Fruit fly (Drosophila melanogaster) whole organism, embryonic: Measurements from ENCODE around the gene CG14277.

Source experiments
- Ada2b ChIP-seq: fragments of 200-800 bp; sonication (Bioruptor generic); IDR thresholded peaks from 2 replicates; pipeline ENCODE4 v1.3.6; 2022; ENCODE audit warnings: missing biosample characterization, missing genetic modification characterization
- Aef1 ChIP-seq: fragments of 200-800 bp; sonication (Bioruptor generic); IDR thresholded peaks from 3 replicates; pipeline ENCODE4 v1.3.6; 2022; ENCODE audit warnings: missing biosample characterization, missing genetic modification characterization
- Atf3 ChIP-seq: fragments of 200-800 bp; sonication (Bioruptor generic); optimal IDR thresholded peaks from 3 replicates; lab custom pipeline; 2016; ENCODE audit warnings: missing biosample characterization, missing genetic modification characterization
- B-H2 ChIP-seq: fragments of 200-800 bp; sonication (Bioruptor generic); optimal IDR thresholded peaks from 2 replicates; lab custom pipeline; 2018; ENCODE audit warnings: missing biosample characterization, mild to moderate bottlenecking, missing genetic modification characterization
- CG10979 ChIP-seq: fragments of 200-800 bp; sonication (Bioruptor generic); optimal IDR thresholded peaks from 2 replicates; lab custom pipeline; 2018; ENCODE audit warnings: missing biosample characterization, mild to moderate bottlenecking, missing genetic modification characterization, moderate library complexity
- CG12391 ChIP-seq: fragments of 200-800 bp; sonication (Bioruptor generic); optimal IDR thresholded peaks from 3 replicates; lab custom pipeline; 2018; ENCODE audit warnings: missing biosample characterization, mild to moderate bottlenecking, missing genetic modification characterization, moderate library complexity
- CG15011 ChIP-seq: fragments of 200-800 bp; sonication (Bioruptor generic); optimal IDR thresholded peaks from 3 replicates; lab custom pipeline; 2018; ENCODE audit warnings: missing biosample characterization, mild to moderate bottlenecking, missing genetic modification characterization
- CG17612 ChIP-seq: fragments of 200-800 bp; sonication (Bioruptor generic); IDR thresholded peaks from 2 replicates; pipeline ENCODE4 v1.3.6; 2022; ENCODE audit warnings: missing biosample characterization, missing genetic modification characterization
- CG17829 ChIP-seq: fragments of 200-800 bp; optimal IDR thresholded peaks from 2 replicates; lab custom pipeline; 2019; ENCODE audit warnings: missing biosample characterization, mild to moderate bottlenecking, missing genetic modification characterization, moderate library complexity
- CG18476 ChIP-seq: fragments of 200-800 bp; sonication (Bioruptor generic); optimal IDR thresholded peaks from 2 replicates; lab custom pipeline; 2016; ENCODE audit warnings: missing biosample characterization, mild to moderate bottlenecking, missing genetic modification characterization
- CG2202 ChIP-seq: fragments of 200-800 bp; sonication (Bioruptor generic); optimal IDR thresholded peaks from 2 replicates; lab custom pipeline; 2018; ENCODE audit warnings: missing biosample characterization, mild to moderate bottlenecking, missing genetic modification characterization
- CG2678 ChIP-seq: fragments of 200-800 bp; sonication (Bioruptor generic); optimal IDR thresholded peaks from 3 replicates; lab custom pipeline; 2019; ENCODE audit warnings: missing biosample characterization, mild to moderate bottlenecking, missing genetic modification characterization, moderate library complexity
- CG30403 ChIP-seq: fragments of 200-800 bp; sonication (Bioruptor generic); optimal IDR thresholded peaks from 3 replicates; lab custom pipeline; 2016; ENCODE audit warnings: missing biosample characterization, missing genetic modification characterization
- CG30431 ChIP-seq: fragments of 200-800 bp; sonication (Bioruptor generic); optimal IDR thresholded peaks from 2 replicates; lab custom pipeline; 2017; ENCODE audit warnings: missing biosample characterization, missing genetic modification characterization
- CG3995 ChIP-seq: fragments of 200-800 bp; sonication (Bioruptor generic); optimal IDR thresholded peaks from 3 replicates; lab custom pipeline; 2016; ENCODE audit warnings: missing biosample characterization, missing genetic modification characterization
- CG43689 ChIP-seq: fragments of 200-800 bp; sonication (Bioruptor generic); IDR thresholded peaks from 2 replicates; pipeline ENCODE4 v1.3.6; 2022; ENCODE audit warnings: missing biosample characterization, missing genetic modification characterization
- CG4424 ChIP-seq: fragments of 200-800 bp; sonication (Bioruptor generic); optimal IDR thresholded peaks from 3 replicates; lab custom pipeline; 2016; ENCODE audit warnings: missing biosample characterization, missing genetic modification characterization
- CG4854 ChIP-seq: fragments of 200-800 bp; sonication (Bioruptor generic); optimal IDR thresholded peaks from 2 replicates; lab custom pipeline; 2016; ENCODE audit warnings: missing biosample characterization, missing genetic modification characterization, inconsistent platforms
- CG6683 ChIP-seq: fragments of 200-800 bp; sonication (Bioruptor generic); optimal IDR thresholded peaks from 2 replicates; lab custom pipeline; 2017; ENCODE audit warnings: missing biosample characterization, mild to moderate bottlenecking, missing genetic modification characterization, missing genetic modification reagents
- CG8290 ChIP-seq, 3 experiments: fragments of 200-800 bp; sonication (Bioruptor generic); optimal IDR thresholded peaks; 2 replicates each; lab custom pipeline; 2016 to 2019; ENCODE audit warnings: missing biosample characterization in 3 of 3, missing genetic modification characterization in 3 of 3, mild to moderate bottlenecking in 2 of 3, moderate library complexity in 1 of 3
- CG8924 ChIP-seq: fragments of 200-800 bp; optimal IDR thresholded peaks from 3 replicates; lab custom pipeline; 2019; ENCODE audit warnings: missing biosample characterization, mild to moderate bottlenecking, missing genetic modification characterization, moderate library complexity
- E2f2 ChIP-seq: fragments of 200-800 bp; sonication (Bioruptor generic); IDR thresholded peaks from 2 replicates; pipeline ENCODE4 v1.3.6; 2022; ENCODE audit warnings: missing biosample characterization, missing genetic modification characterization
- H15 ChIP-seq: fragments of 200-800 bp; sonication (Bioruptor generic); IDR thresholded peaks from 3 replicates; pipeline ENCODE4 v1.3.6; 2022; ENCODE audit warnings: missing biosample characterization, missing genetic modification characterization
- Lim3 ChIP-seq: fragments of 200-800 bp; sonication (Bioruptor generic); IDR thresholded peaks from 2 replicates; pipeline ENCODE4 v1.3.6; 2022; ENCODE audit warnings: missing biosample characterization, missing genetic modification characterization
- Lpt ChIP-seq: fragments of >200 bp; optimal IDR thresholded peaks from 2 replicates; lab custom pipeline; 2018; ENCODE audit warnings: missing biosample characterization, missing genetic modification characterization
- Scr ChIP-seq: fragments of 200-800 bp; sonication (Bioruptor generic); IDR thresholded peaks from 2 replicates; pipeline ENCODE4 v1.3.6; 2022; ENCODE audit warnings: missing biosample characterization, missing genetic modification characterization; ENCODE audit not compliant: partially characterized antibody
- Sox100B ChIP-seq: fragments of 200-800 bp; sonication (Bioruptor generic); optimal IDR thresholded peaks from 3 replicates; lab custom pipeline; 2018; ENCODE audit warnings: missing biosample characterization, mild to moderate bottlenecking, missing genetic modification characterization
- TFAM ChIP-seq: fragments of 200-800 bp; sonication (Bioruptor generic); optimal IDR thresholded peaks from 2 replicates; lab custom pipeline; 2017; ENCODE audit warnings: missing biosample characterization, missing genetic modification characterization, inconsistent platforms
- ac ChIP-seq: fragments of 200-800 bp; sonication (Bioruptor generic); optimal IDR thresholded peaks from 3 replicates; lab custom pipeline; 2017; ENCODE audit warnings: missing biosample characterization, mild to moderate bottlenecking, missing genetic modification characterization
- ara ChIP-seq: fragments of 200-800 bp; sonication (Bioruptor generic); IDR thresholded peaks from 2 replicates; pipeline ENCODE4 v1.3.6; 2022; ENCODE audit warnings: missing biosample characterization, missing genetic modification characterization
- bbx ChIP-seq: fragments of 200-800 bp; sonication (Bioruptor generic); IDR thresholded peaks from 2 replicates; pipeline ENCODE4 v1.3.6; 2022; ENCODE audit warnings: missing biosample characterization, missing genetic modification characterization; ENCODE audit not compliant: partially characterized antibody
- corto ChIP-seq: fragments of 200-800 bp; sonication (Bioruptor generic); optimal IDR thresholded peaks from 2 replicates; lab custom pipeline; 2016; ENCODE audit warnings: missing biosample characterization, mild to moderate bottlenecking, missing genetic modification characterization, moderate library complexity
- disco-r ChIP-seq: fragments of 200-800 bp; sonication (Bioruptor generic); optimal IDR thresholded peaks from 2 replicates; lab custom pipeline; 2016; ENCODE audit warnings: missing biosample characterization, missing genetic modification characterization
- fru ChIP-seq: fragments of >200 bp; optimal IDR thresholded peaks from 2 replicates; lab custom pipeline; 2017
- lbe ChIP-seq: fragments of 200-800 bp; sonication (Bioruptor generic); optimal IDR thresholded peaks from 2 replicates; lab custom pipeline; 2016; ENCODE audit warnings: missing biosample characterization, mild to moderate bottlenecking, missing genetic modification characterization
- lola ChIP-seq, 3 experiments: fragments of >200 bp in 2 of 3; fragments of 200-800 bp in 1 of 3; sonication (Bioruptor generic) in 1 of 3; optimal IDR thresholded peaks; 2 replicates each; lab custom pipeline; 2017 to 2019; ENCODE audit warnings: missing biosample characterization in 3 of 3, missing genetic modification characterization in 3 of 3, mild to moderate bottlenecking in 1 of 3, moderate library complexity in 1 of 3
- maf-S ChIP-seq: fragments of 200-800 bp; sonication (Bioruptor generic); optimal IDR thresholded peaks from 2 replicates; lab custom pipeline; 2016; ENCODE audit warnings: missing biosample characterization, missing genetic modification characterization
- nerfin-1 ChIP-seq: fragments of 200-800 bp; sonication (Bioruptor generic); optimal IDR thresholded peaks from 3 replicates; lab custom pipeline; 2019; ENCODE audit warnings: missing biosample characterization, mild to moderate bottlenecking, missing genetic modification characterization, moderate library complexity
- org-1 ChIP-seq: fragments of 200-800 bp; sonication (Bioruptor generic); optimal IDR thresholded peaks from 2 replicates; lab custom pipeline; 2017; ENCODE audit warnings: missing biosample characterization, missing genetic modification characterization
- ranshi ChIP-seq: fragments of 200-800 bp; sonication (Bioruptor generic); IDR thresholded peaks from 2 replicates; pipeline ENCODE4 v1.3.6; 2022; ENCODE audit warnings: missing biosample characterization, missing genetic modification characterization
- row ChIP-seq: fragments of 200-800 bp; sonication (Bioruptor generic); IDR thresholded peaks from 3 replicates; pipeline ENCODE4 v1.3.6; 2022; ENCODE audit warnings: missing biosample characterization, missing genetic modification characterization
- salm ChIP-seq: fragments of 200-800 bp; sonication (Bioruptor generic); optimal IDR thresholded peaks from 2 replicates; lab custom pipeline; 2018; ENCODE audit warnings: missing biosample characterization, mild to moderate bottlenecking, missing genetic modification characterization
- schlank ChIP-seq: fragments of 200-800 bp; sonication (Bioruptor generic); optimal IDR thresholded peaks from 2 replicates; lab custom pipeline; 2018; ENCODE audit warnings: missing biosample characterization, mild to moderate bottlenecking, missing genetic modification characterization
- sna ChIP-seq: fragments of 200-800 bp; sonication (Bioruptor generic); IDR thresholded peaks from 2 replicates; pipeline ENCODE4 v1.3.6; 2022; ENCODE audit warnings: missing biosample characterization, missing genetic modification characterization; ENCODE audit not compliant: partially characterized antibody
- tin ChIP-seq: fragments of 200-800 bp; sonication (Bioruptor generic); optimal IDR thresholded peaks from 3 replicates; lab custom pipeline; 2016; ENCODE audit warnings: missing biosample characterization, missing genetic modification characterization
- ttk ChIP-seq: fragments of 200-800 bp; sonication (Bioruptor generic); IDR thresholded peaks from 2 replicates; pipeline ENCODE4 v2.1.2; 2022; ENCODE audit warnings: missing biosample characterization, missing genetic modification characterization
- usp ChIP-seq: fragments of >200 bp; optimal IDR thresholded peaks from 2 replicates; lab custom pipeline; 2017; ENCODE audit warnings: missing biosample characterization, missing genetic modification characterization
- wdn ChIP-seq: fragments of 200-800 bp; sonication (Bioruptor generic); IDR thresholded peaks from 2 replicates; pipeline ENCODE4 v1.3.6; 2022; ENCODE audit warnings: missing biosample characterization, missing genetic modification characterization
- zf30C ChIP-seq: fragments of 200-800 bp; sonication (Bioruptor generic); optimal IDR thresholded peaks from 3 replicates; lab custom pipeline; 2018; ENCODE audit warnings: missing biosample characterization, mild to moderate bottlenecking, missing genetic modification characterization
- zfh2 ChIP-seq: fragments of 200-800 bp; sonication (Bioruptor generic); optimal IDR thresholded peaks from 2 replicates; lab custom pipeline; 2016; ENCODE audit warnings: missing biosample characterization, missing genetic modification characterization

The CG14277 gene

DNA sequence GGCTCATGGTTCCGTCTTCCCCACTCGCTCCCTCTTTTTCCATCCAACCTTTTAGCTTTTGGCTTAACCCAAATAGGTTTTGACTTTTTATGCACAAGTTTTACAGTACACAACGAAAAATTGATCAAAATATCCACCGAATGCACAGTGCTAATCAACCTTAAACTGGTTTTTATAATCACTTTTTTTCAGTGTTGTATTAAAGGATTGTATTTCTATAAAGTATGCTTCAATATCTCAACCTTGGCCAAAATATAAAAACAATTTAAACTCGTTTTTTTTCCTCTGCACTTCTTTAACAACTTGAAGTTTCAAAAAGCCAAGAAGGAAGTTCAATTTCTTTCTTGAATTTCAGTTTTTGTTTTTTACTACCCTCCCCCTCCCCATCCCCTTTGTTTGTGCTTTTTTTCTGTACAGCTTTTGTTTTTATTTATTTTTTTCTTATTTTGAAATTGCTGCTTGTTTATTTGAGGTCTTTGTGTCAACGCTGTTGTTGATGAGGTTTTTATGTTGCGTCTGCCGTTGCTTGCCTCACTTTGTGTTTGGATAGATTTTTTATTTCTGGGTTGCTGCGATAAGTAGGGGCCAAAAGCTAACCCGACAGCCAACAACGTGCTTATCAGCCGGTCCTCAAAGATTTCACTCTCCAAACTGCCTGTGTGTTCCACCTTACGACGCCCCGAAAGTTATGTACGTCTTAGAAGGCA is 42.8 kb downstream of the CG14277 start (continued):
- TF ChIP-seq lola (GFP tag; optimal IDR thresholded peaks at IDR 0.05; lab: Kevin White, UChicago) (no peak), B-H2 (no peak), Scr (GFP tag; lab: Robert Waterston, UW) (no peak), org-1 (GFP tag; lab: Kevin White, UChicago) (no peak), CG2202 (tag; lab: Kevin White, UChicago) (no peak), CG4854 (GFP tag; lab: Kevin White, UChicago) (no peak), zfh2 (no peak), Atf3 (GFP tag; lab: Kevin White, UChicago) (no peak), Sox100B (GFP tag; lab: Kevin White, UChicago) (no peak), tin (GFP tag; lab: Kevin White, UChicago) (no peak), CG30431 (GFP tag; lab: Kevin White, UChicago) (no peak), disco-r (GFP tag; lab: Kevin White, UChicago) (no peak), schlank (no peak), wdn (no peak), usp (no peak), ac (GFP tag; lab: Kevin White, UChicago) (no peak), CG43689 (GFP tag; lab: Robert Waterston, UW) (no peak), CG4424 (GFP tag; lab: Kevin White, UChicago) (peak; percentile 21), CG18476 (GFP tag; lab: Kevin White, UChicago) (no peak), CG8290 (GFP tag; optimal IDR thresholded peaks at IDR 0.05; lab: Kevin White, UChicago) (no peak), CG8290 (tag; optimal IDR thresholded peaks at IDR 0.05; lab: Kevin White, UChicago) (no peak), CG8924 (tag; lab: Kevin White, UChicago) (no peak), CG6683 (GFP tag; lab: Kevin White, UChicago) (no peak), CG3995 (GFP tag; lab: Kevin White, UChicago) (no peak), Ada2b (0 out of 2 replicates have a peak, but pooled peaks have one; percentile 16), Aef1 (no peak), CG17612 (GFP tag; lab: Robert Waterston, UW) (no peak), nerfin-1 (tag; lab: Kevin White, UChicago) (no peak), CG17829 (tag; lab: Kevin White, UChicago) (peak; percentile 5), CG10979 (tag; lab: Kevin White, UChicago) (peak; percentile 29), CG30403 (GFP tag; lab: Kevin White, UChicago) (peak; percentile 12), corto (no peak), ttk (GFP tag; lab: Robert Waterston, UW) (no peak), sna (GFP tag; lab: Robert Waterston, UW) (no peak), Lpt (GFP tag; lab: Kevin White, UChicago) (no peak), salm (tag; lab: Kevin White, UChicago) (no peak), Lim3 (no peak), CG15011 (GFP tag; lab: Kevin White, UChicago) (no peak), maf-S (GFP tag; lab: Kevin White, UChicago) (no peak), ranshi (no peak), row (GFP tag; lab: Robert Waterston, UW) (0 out of 3 replicates have a peak, but pooled peaks have one; percentile 14), CG2678 (tag; lab: Kevin White, UChicago) (peak; percentile 19), H15 (GFP tag; lab: Robert Waterston, UW) (no peak), fru (lab: Kevin White, UChicago) (no peak), E2f2 (no peak), ara (GFP tag; lab: Robert Waterston, UW) (no peak), TFAM (GFP tag; lab: Kevin White, UChicago) (no peak), CG12391 (tag; lab: Kevin White, UChicago) (peak; percentile 17), bbx (GFP tag; lab: Robert Waterston, UW) (no peak), zf30C (GFP tag; lab: Kevin White, UChicago) (no peak), lbe (no peak)
